Fruit fly (Drosophila melanogaster): ENCODE results near the gene CG9449.

dm6 chr3L:19524690-19525089 lies 27.2 kb upstream of the CG9449 start:
- TF ChIP-seq CG8478 (optimal IDR thresholded peaks at IDR 0.05): no peak
- no peak for TF ChIP-seq CTCF (optimal IDR thresholded peaks at IDR 0.05)
